Worm (Caenorhabditis elegans) whole organism, L3 larva: ENCODE measurements around the gene dhs-31.

Source experiments
- mdl-1 ChIP-seq: fragments of 150-350 bp; optimal IDR thresholded peaks from 2 replicates; lab custom pipeline; 2014; ENCODE audit warnings: missing biosample characterization, missing genetic modification characterization
- nhr-43 ChIP-seq: sonication (generic microtip); optimal IDR thresholded peaks from 2 replicates; lab custom pipeline; 2016; ENCODE audit warnings: mild to moderate bottlenecking, missing genetic modification characterization, missing compliant biosample characterization; ENCODE audit not compliant: poor library complexity, severe bottlenecking
- nhr-76 ChIP-seq: fragments of 150-350 bp; sonication (generic microtip); optimal IDR thresholded peaks from 5 replicates; lab custom pipeline; 2014; ENCODE audit warnings: missing biosample characterization, missing genetic modification characterization
- pqm-1 ChIP-seq: fragments of 150-350 bp; optimal IDR thresholded peaks from 2 replicates; lab custom pipeline; 2017; ENCODE audit warnings: missing biosample characterization, missing genetic modification characterization, inconsistent platforms
- skn-1 ChIP-seq: fragments of 150-350 bp; optimal IDR thresholded peaks from 2 replicates; lab custom pipeline; 2014; ENCODE audit warnings: missing biosample characterization, missing genetic modification characterization
- zag-1 ChIP-seq: fragments of 150-350 bp; optimal IDR thresholded peaks from 2 replicates; lab custom pipeline; 2014; ENCODE audit warnings: missing biosample characterization, missing genetic modification characterization

ce11 chrIV:10062728-10063127 lies 22.0 kb upstream of the dhs-31 start, which contains the start of gene ipla-7:
- TF ChIP-seq skn-1 (tag; lab: Kevin White, UChicago): no peak
- TF ChIP-seq pqm-1: peak; percentile 30
- no peak for TF ChIP-seq mdl-1 (tag; lab: Kevin White, UChicago)
- no peak for TF ChIP-seq nhr-76
- no peak for TF ChIP-seq nhr-43
- TF ChIP-seq zag-1 (tag; lab: Kevin White, UChicago): no peak
